Fruit fly (Drosophila melanogaster) whole organism, embryonic: Measurements from ENCODE around the gene CG43254.
A peak's percentile ranks its signal among the peaks of the same experiment; 100 is the strongest.

Experiments used
- Ada2b ChIP-seq: fragments of 200-800 bp; sonication (Bioruptor generic); IDR thresholded peaks from 2 replicates; pipeline ENCODE4 v1.3.6; 2022; ENCODE audit warnings: missing biosample characterization, missing genetic modification characterization
- CG11456 ChIP-seq: fragments of 200-800 bp; sonication (Bioruptor generic); IDR thresholded peaks from 3 replicates; pipeline ENCODE4 v1.3.6; 2022; ENCODE audit warnings: missing biosample characterization, missing genetic modification characterization
- CG11504 ChIP-seq: fragments of 200-800 bp; sonication (Bioruptor generic); optimal IDR thresholded peaks from 3 replicates; lab custom pipeline; 2019; ENCODE audit warnings: missing biosample characterization, mild to moderate bottlenecking, missing genetic modification characterization, moderate library complexity
- CG11696 ChIP-seq: fragments of 200-800 bp; sonication (Bioruptor generic); IDR thresholded peaks from 2 replicates; pipeline ENCODE4 v1.3.6; 2022; ENCODE audit warnings: missing biosample characterization, missing genetic modification characterization
- CG12219 ChIP-seq: fragments of 200-800 bp; sonication (Bioruptor generic); optimal IDR thresholded peaks from 3 replicates; lab custom pipeline; 2018; ENCODE audit warnings: missing biosample characterization, mild to moderate bottlenecking, missing genetic modification characterization
- CG13287 ChIP-seq: fragments of 200-800 bp; sonication (Bioruptor generic); IDR thresholded peaks from 2 replicates; pipeline ENCODE4 v1.3.6; 2022; ENCODE audit warnings: missing biosample characterization, missing genetic modification characterization; ENCODE audit not compliant: partially characterized antibody
- CG13424 ChIP-seq: fragments of 200-800 bp; sonication (Bioruptor generic); optimal IDR thresholded peaks from 2 replicates; lab custom pipeline; 2019; ENCODE audit warnings: missing biosample characterization, mild to moderate bottlenecking, missing genetic modification characterization, moderate library complexity
- CG15269 ChIP-seq: fragments of 200-800 bp; sonication (Bioruptor generic); optimal IDR thresholded peaks from 2 replicates; lab custom pipeline; 2018; ENCODE audit warnings: missing biosample characterization, mild to moderate bottlenecking, missing genetic modification characterization, moderate library complexity
- CG1647 ChIP-seq: fragments of 200-800 bp; sonication (Bioruptor generic); optimal IDR thresholded peaks from 3 replicates; lab custom pipeline; 2016; ENCODE audit warnings: missing biosample characterization, missing genetic modification characterization
- CG16779 ChIP-seq: fragments of 200-800 bp; sonication (Bioruptor generic); IDR thresholded peaks from 2 replicates; pipeline ENCODE4 v1.3.6; 2022; ENCODE audit warnings: missing biosample characterization, missing genetic modification characterization
- CG18599 ChIP-seq: fragments of 200-800 bp; sonication (Bioruptor generic); optimal IDR thresholded peaks from 3 replicates; lab custom pipeline; 2017; ENCODE audit warnings: missing biosample characterization, missing genetic modification characterization, mild to moderate bottlenecking, moderate library complexity, missing genetic modification reagents
- CG31441 ChIP-seq: fragments of 200-800 bp; sonication (Bioruptor generic); IDR thresholded peaks from 2 replicates; pipeline ENCODE4 v1.3.6; 2022; ENCODE audit warnings: missing biosample characterization, missing genetic modification characterization
- CG32532 ChIP-seq: fragments of 200-800 bp; sonication (Bioruptor generic); IDR thresholded peaks from 2 replicates; pipeline ENCODE4 v1.3.6; 2022; ENCODE audit warnings: missing biosample characterization, missing genetic modification characterization
- CG33557 ChIP-seq: fragments of 200-800 bp; sonication (Bioruptor generic); optimal IDR thresholded peaks from 2 replicates; lab custom pipeline; 2019; ENCODE audit warnings: missing biosample characterization, mild to moderate bottlenecking, missing genetic modification characterization, moderate library complexity
- CG5245 ChIP-seq: fragments of 200-800 bp; sonication (Bioruptor generic); optimal IDR thresholded peaks from 3 replicates; lab custom pipeline; 2016; ENCODE audit warnings: missing biosample characterization, missing genetic modification characterization
- CG6689 ChIP-seq: fragments of 200-800 bp; sonication (Bioruptor generic); IDR thresholded peaks from 2 replicates; pipeline ENCODE4 v1.3.6; 2022; ENCODE audit warnings: missing biosample characterization, missing genetic modification characterization
- CG7963 ChIP-seq: fragments of 200-800 bp; sonication (Bioruptor generic); IDR thresholded peaks from 3 replicates; pipeline ENCODE4 v1.3.6; 2022; ENCODE audit warnings: missing biosample characterization, missing genetic modification characterization; ENCODE audit not compliant: partially characterized antibody
- CG8388 ChIP-seq: fragments of 200-800 bp; sonication (Bioruptor generic); optimal IDR thresholded peaks from 2 replicates; lab custom pipeline; 2019; ENCODE audit warnings: missing biosample characterization, mild to moderate bottlenecking, missing genetic modification characterization, moderate library complexity
- CG9932 ChIP-seq: fragments of 200-800 bp; sonication (Bioruptor generic); IDR thresholded peaks from 2 replicates; pipeline ENCODE4 v1.3.6; 2022; ENCODE audit warnings: missing biosample characterization, missing genetic modification characterization
- D19A ChIP-seq: fragments of 200-800 bp; optimal IDR thresholded peaks from 3 replicates; lab custom pipeline; 2019; ENCODE audit warnings: missing biosample characterization, mild to moderate bottlenecking, missing genetic modification characterization, moderate library complexity
- Drgx ChIP-seq: fragments of 200-800 bp; sonication (Bioruptor generic); IDR thresholded peaks from 2 replicates; pipeline ENCODE4 v1.3.6; 2022; ENCODE audit warnings: missing biosample characterization, missing genetic modification characterization
- Fer1 ChIP-seq: fragments of 200-800 bp; sonication (Bioruptor generic); optimal IDR thresholded peaks from 2 replicates; lab custom pipeline; 2017; ENCODE audit warnings: missing biosample characterization, mild to moderate bottlenecking, missing genetic modification characterization
- Fer3 ChIP-seq: fragments of 200-800 bp; sonication (Bioruptor generic); optimal IDR thresholded peaks from 2 replicates; lab custom pipeline; 2018; ENCODE audit warnings: missing biosample characterization, mild to moderate bottlenecking, missing genetic modification characterization, moderate library complexity
- Hr39 ChIP-seq: fragments of >200 bp; optimal IDR thresholded peaks from 2 replicates; lab custom pipeline; 2017
- Jarid2 ChIP-seq: fragments of 200-800 bp; sonication (Bioruptor generic); optimal IDR thresholded peaks from 3 replicates; lab custom pipeline; 2017; ENCODE audit warnings: mild to moderate bottlenecking, missing biosample characterization, missing genetic modification reagents, missing genetic modification characterization
- Kr ChIP-seq: fragments of 200-800 bp; sonication (Bioruptor generic); optimal IDR thresholded peaks from 2 replicates; lab custom pipeline; 2017; ENCODE audit warnings: missing biosample characterization, mild to moderate bottlenecking, missing genetic modification characterization
- Max ChIP-seq: fragments of 200-800 bp; sonication (Bioruptor generic); optimal IDR thresholded peaks from 2 replicates; lab custom pipeline; 2016; ENCODE audit warnings: missing biosample characterization, mild to moderate bottlenecking, missing genetic modification characterization
- Meics ChIP-seq: fragments of 200-800 bp; sonication (Bioruptor generic); optimal IDR thresholded peaks from 2 replicates; lab custom pipeline; 2017; ENCODE audit warnings: missing biosample characterization, mild to moderate bottlenecking, missing genetic modification characterization
- Oaz ChIP-seq: fragments of 200-800 bp; sonication (Bioruptor generic); IDR thresholded peaks from 2 replicates; pipeline ENCODE4 v1.3.6; 2022; ENCODE audit warnings: missing biosample characterization, missing genetic modification characterization
- PHDP ChIP-seq: fragments of 200-800 bp; sonication (Bioruptor generic); optimal IDR thresholded peaks from 3 replicates; lab custom pipeline; 2018; ENCODE audit warnings: missing biosample characterization, mild to moderate bottlenecking, missing genetic modification characterization, moderate library complexity
- Rfx ChIP-seq: fragments of 200-800 bp; sonication (Bioruptor generic); IDR thresholded peaks from 2 replicates; pipeline ENCODE4 v1.3.6; 2022; ENCODE audit warnings: missing biosample characterization, missing genetic modification characterization
- Rx ChIP-seq: fragments of 200-800 bp; sonication (Bioruptor generic); IDR thresholded peaks from 2 replicates; pipeline ENCODE4 v1.3.6; 2022; ENCODE audit warnings: missing biosample characterization, missing genetic modification characterization
- Sox100B ChIP-seq: fragments of 200-800 bp; sonication (Bioruptor generic); optimal IDR thresholded peaks from 3 replicates; lab custom pipeline; 2018; ENCODE audit warnings: missing biosample characterization, mild to moderate bottlenecking, missing genetic modification characterization
- Sox102F ChIP-seq: fragments of 200-800 bp; sonication (Bioruptor generic); optimal IDR thresholded peaks from 2 replicates; lab custom pipeline; 2018; ENCODE audit warnings: missing biosample characterization, mild to moderate bottlenecking, missing genetic modification characterization, moderate library complexity
- Trl ChIP-seq, 3 experiments: fragments of >200 bp in 2 of 3; fragments of 200-800 bp in 1 of 3; sonication (Bioruptor generic) in 1 of 3; optimal IDR thresholded peaks; 2 replicates in 1 of 3; 3 replicates in 2 of 3; lab custom pipeline; 2016 to 2017; ENCODE audit warnings: missing biosample characterization in 1 of 3, missing genetic modification characterization in 1 of 3
- Xrp1 ChIP-seq: fragments of 200-800 bp; sonication (Bioruptor generic); IDR thresholded peaks from 2 replicates; pipeline ENCODE4 v1.3.6; 2022; ENCODE audit warnings: missing biosample characterization, missing genetic modification characterization
- croc ChIP-seq: fragments of 200-800 bp; sonication (Bioruptor generic); conservative IDR thresholded peaks from 3 replicates; pipeline ENCODE4 v1.3.6; 2022; ENCODE audit warnings: missing biosample characterization, missing genetic modification characterization
- dpn ChIP-seq, 2 experiments: fragments of 200-800 bp; sonication (Bioruptor generic); optimal IDR thresholded peaks; 3 replicates each; lab custom pipeline; 2016; ENCODE audit warnings: missing biosample characterization in 2 of 2, missing genetic modification characterization in 2 of 2
- emc ChIP-seq: fragments of 200-800 bp; sonication (Bioruptor generic); optimal IDR thresholded peaks from 2 replicates; lab custom pipeline; 2016; ENCODE audit warnings: missing biosample characterization, missing genetic modification characterization
- hkb ChIP-seq, 2 experiments: fragments of 200-800 bp in 1 of 2; fragments of >200 bp in 1 of 2; sonication (Bioruptor generic) in 1 of 2; IDR thresholded peaks in 1 of 2; optimal IDR thresholded peaks in 1 of 2; 2 replicates each; pipeline versions ENCODE4 v1.3.6 to Lab custom; 2017 to 2022; ENCODE audit warnings: missing biosample characterization in 1 of 2, missing genetic modification characterization in 1 of 2
- lab ChIP-seq: fragments of 200-800 bp; sonication (Bioruptor generic); optimal IDR thresholded peaks from 3 replicates; lab custom pipeline; 2017; ENCODE audit warnings: missing biosample characterization, missing genetic modification characterization, mild to moderate bottlenecking, moderate library complexity, missing genetic modification reagents
- row ChIP-seq: fragments of 200-800 bp; sonication (Bioruptor generic); IDR thresholded peaks from 3 replicates; pipeline ENCODE4 v1.3.6; 2022; ENCODE audit warnings: missing biosample characterization, missing genetic modification characterization
- scrt ChIP-seq: fragments of 200-800 bp; sonication (Bioruptor generic); optimal IDR thresholded peaks from 2 replicates; lab custom pipeline; 2018; ENCODE audit warnings: missing biosample characterization, mild to moderate bottlenecking, missing genetic modification characterization, moderate library complexity
- sd ChIP-seq: fragments of 200-800 bp; sonication (Bioruptor generic); optimal IDR thresholded peaks from 3 replicates; lab custom pipeline; 2018; ENCODE audit warnings: missing biosample characterization, mild to moderate bottlenecking, missing genetic modification characterization, moderate library complexity
- sens ChIP-seq: fragments of 200-800 bp; sonication (Bioruptor generic); peaks from one replicate; lab custom pipeline; 2016; ENCODE audit warnings: missing biosample characterization, missing genetic modification characterization
- trem ChIP-seq: fragments of 200-800 bp; optimal IDR thresholded peaks from 3 replicates; lab custom pipeline; 2019; ENCODE audit warnings: missing biosample characterization, mild to moderate bottlenecking, missing genetic modification characterization, moderate library complexity
- zf30C ChIP-seq: fragments of 200-800 bp; sonication (Bioruptor generic); optimal IDR thresholded peaks from 3 replicates; lab custom pipeline; 2018; ENCODE audit warnings: missing biosample characterization, mild to moderate bottlenecking, missing genetic modification characterization
- zfh1 ChIP-seq: fragments of 200-800 bp; sonication (Bioruptor generic); IDR thresholded peaks from 3 replicates; pipeline ENCODE4 v1.3.6; 2022; ENCODE audit warnings: missing biosample characterization, missing genetic modification characterization
- zfh2 ChIP-seq: fragments of 200-800 bp; sonication (Bioruptor generic); optimal IDR thresholded peaks from 2 replicates; lab custom pipeline; 2016; ENCODE audit warnings: missing biosample characterization, missing genetic modification characterization

CG43254 gene

dm6 chr3R:7753518-7753917 is 14.2 kb upstream of the CG43254 start (continued):
- no peak for TF ChIP-seq CG33557 (GFP tag; lab: Kevin White, UChicago)
- no peak for TF ChIP-seq CG7963 (GFP tag; lab: Robert Waterston, UW)
- no peak for TF ChIP-seq CG12219
- no peak for TF ChIP-seq dpn (GFP tag; optimal IDR thresholded peaks at IDR 0.05; lab: Kevin White, UChicago)
- no peak for TF ChIP-seq Fer1 (GFP tag; lab: Kevin White, UChicago)
- no peak for TF ChIP-seq CG16779 (GFP tag; lab: Robert Waterston, UW)
- no peak for TF ChIP-seq Max (GFP tag; lab: Kevin White, UChicago)
- TF ChIP-seq zf30C (GFP tag; lab: Kevin White, UChicago), result no peak
- no peak for TF ChIP-seq Oaz (GFP tag; lab: Robert Waterston, UW)
- no peak for TF ChIP-seq croc (GFP tag; lab: Robert Waterston, UW)
- TF ChIP-seq CG1647, result no peak
- no peak for TF ChIP-seq CG5245 (GFP tag; lab: Kevin White, UChicago)
- TF ChIP-seq zfh2, result no peak
- no peak for TF ChIP-seq CG11456 (GFP tag; lab: Robert Waterston, UW)
- peak; percentile 19 for TF ChIP-seq scrt (GFP tag; lab: Kevin White, UChicago)
- TF ChIP-seq hkb (optimal IDR thresholded peaks at IDR 0.05; lab: Kevin White, UChicago), result no peak
- no peak for TF ChIP-seq hkb (GFP tag; IDR thresholded peaks at IDR 0.05; lab: Robert Waterston, UW)
- TF ChIP-seq Xrp1, result no peak
- no peak for TF ChIP-seq Hr39 (lab: Kevin White, UChicago)

DNA sequence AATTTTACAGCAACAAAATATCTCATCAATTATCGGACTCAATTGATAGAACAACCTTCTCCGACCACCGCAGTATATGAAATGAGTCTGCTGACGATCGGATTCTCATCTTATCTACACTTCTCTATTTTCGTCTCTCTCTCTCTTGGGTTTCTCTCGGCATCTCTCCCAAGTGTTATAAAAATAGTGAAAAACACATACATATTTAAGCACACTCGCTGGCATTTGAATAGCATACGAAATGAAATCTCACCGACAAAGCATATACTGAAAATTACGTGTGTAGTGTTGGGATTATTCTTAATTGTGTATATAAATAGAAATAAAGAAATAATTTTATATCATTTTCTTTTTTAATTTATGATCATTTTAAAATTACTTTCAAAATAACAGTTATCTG is 10.6 kb upstream of the CG43254 start, which contains the start of gene pyd3:
Gene pyd3 (minus strand): TSS at position 87 of the 400 bp plus-strand sequence.
- TF ChIP-seq CG15269 (tag; lab: Kevin White, UChicago) (peak; percentile 16), CG13424 (tag; lab: Kevin White, UChicago) (peak; percentile 15), Drgx (GFP tag; lab: Robert Waterston, UW) (no peak), CG9932 (0 out of 2 replicates have a peak, but pooled peaks have one; percentile 9), CG13287 (GFP tag; lab: Robert Waterston, UW) (0 out of 2 replicates have a peak, but pooled peaks have one; percentile 16), Ada2b (GFP tag; lab: Robert Waterston, UW) (peak; percentile 16; the same call in 1 of the 2 replicates), emc (no peak), CG6689 (GFP tag; lab: Robert Waterston, UW) (0 out of 2 replicates have a peak, but pooled peaks have one; percentile 26), D19A (tag; lab: Kevin White, UChicago) (peak; percentile 53), CG11504 (tag; lab: Kevin White, UChicago) (peak; percentile 18), Jarid2 (GFP tag; lab: Kevin White, UChicago) (peak; percentile 49), trem (tag; lab: Kevin White, UChicago) (peak; percentile 4), CG5245 (GFP tag; lab: Kevin White, UChicago) (no peak), CG18599 (GFP tag; lab: Kevin White, UChicago) (peak; percentile 12), Sox102F (peak; percentile 29), CG31441 (GFP tag; lab: Robert Waterston, UW) (peak; percentile 46; the same call in 1 of the 2 replicates), row (GFP tag; lab: Robert Waterston, UW) (peak; percentile 72), Kr (GFP tag; lab: Kevin White, UChicago) (no peak), Fer3 (tag; lab: Kevin White, UChicago) (peak; percentile 17), Trl (optimal IDR thresholded peaks at IDR 0.05; lab: Kevin White, UChicago) (peak; percentile 70 to 73), Trl (GFP tag; optimal IDR thresholded peaks at IDR 0.05; lab: Kevin White, UChicago) (no peak), Rx (no peak), Meics (GFP tag; lab: Kevin White, UChicago) (peak; percentile 21), CG8388 (GFP tag; lab: Kevin White, UChicago) (peak; percentile 19), zfh1 (GFP tag; lab: Robert Waterston, UW) (peak; percentile 35; the same call in 1 of the 3 replicates), lab (peak; percentile 8), sd (tag; lab: Kevin White, UChicago) (peak; percentile 11), Sox100B (peak; percentile 20), CG32532 (GFP tag; lab: Robert Waterston, UW) (peak; percentile 35; the same call in 1 of the 2 replicates), PHDP (tag; lab: Kevin White, UChicago) (peak; percentile 51), sens (GFP tag; lab: Kevin White, UChicago) (peak; percentile 47), CG11696 (GFP tag; lab: Robert Waterston, UW) (peak; percentile 98), Rfx (peak; percentile 41; the same call in 1 of the 2 replicates)
